Worm (Caenorhabditis elegans) whole organism, young adult: ENCODE data around the gene E02H4.4.
"Not testable (repeated sequence)": the region's sequence is repeated elsewhere in the genome, so short reads cannot be mapped to it uniquely, and the experiment has no call there.

Experiments
- B0261.1 ChIP-seq: sonication (generic microtip); optimal IDR thresholded peaks from 2 replicates; lab custom pipeline; 2016; ENCODE audit warnings: mild to moderate bottlenecking, missing genetic modification characterization, moderate library complexity, missing compliant biosample characterization
- D2030.7 ChIP-seq: fragments of 200-800 bp; sonication (Bioruptor generic); IDR thresholded peaks from 2 replicates; pipeline ENCODE4 v1.3.6; 2022; ENCODE audit warnings: missing genetic modification reagents, missing genetic modification characterization, missing compliant biosample characterization
- F23B12.7 ChIP-seq: sonication (generic microtip); optimal IDR thresholded peaks from 2 replicates; lab custom pipeline; 2017; ENCODE audit warnings: missing genetic modification characterization, mild to moderate bottlenecking, missing compliant biosample characterization, antibody characterized with exemption, moderate library complexity; ENCODE audit not compliant: insufficient read depth
- F52B5.7 ChIP-seq: sonication (generic microtip); optimal IDR thresholded peaks from 2 replicates; lab custom pipeline; 2016; ENCODE audit warnings: mild to moderate bottlenecking, missing genetic modification characterization, missing compliant biosample characterization
- F55B11.4 ChIP-seq: sonication (generic microtip); optimal IDR thresholded peaks from 2 replicates; lab custom pipeline; 2016; ENCODE audit warnings: missing compliant biosample characterization, missing genetic modification characterization, borderline replicate concordance; ENCODE audit not compliant: insufficient read depth
- T26A5.8 ChIP-seq: sonication (generic microtip); optimal IDR thresholded peaks from 2 replicates; lab custom pipeline; 2016; ENCODE audit warnings: missing genetic modification characterization, missing compliant biosample characterization
- Y53F4B.3 ChIP-seq: fragments of 200-800 bp; sonication (Bioruptor generic); IDR thresholded peaks from 2 replicates; pipeline ENCODE4 v1.3.6; 2022; ENCODE audit warnings: missing genetic modification reagents, missing genetic modification characterization, missing compliant biosample characterization
- ZK185.1 ChIP-seq: sonication (generic microtip); optimal IDR thresholded peaks from 2 replicates; lab custom pipeline; 2016; ENCODE audit warnings: mild to moderate bottlenecking, missing genetic modification characterization, missing compliant biosample characterization; ENCODE audit not compliant: poor library complexity, severe bottlenecking
- akir-1 ChIP-seq: fragments of 200-800 bp; sonication (Bioruptor generic); optimal IDR thresholded peaks from 2 replicates; lab custom pipeline; 2018; ENCODE audit warnings: mild to moderate bottlenecking, missing genetic modification characterization, moderate library complexity, missing compliant biosample characterization
- aptf-2 ChIP-seq: fragments of 200-800 bp; sonication (Bioruptor generic); conservative IDR thresholded peaks from 2 replicates; pipeline ENCODE4 v1.3.6; 2022; ENCODE audit warnings: missing genetic modification reagents, missing genetic modification characterization, missing compliant biosample characterization
- aptf-3 ChIP-seq: fragments of 200-800 bp; sonication (Bioruptor generic); IDR thresholded peaks from 2 replicates; pipeline ENCODE4 v1.3.6; 2022; ENCODE audit warnings: missing genetic modification characterization, missing compliant biosample characterization
- atf-7 ChIP-seq: sonication (generic microtip); optimal IDR thresholded peaks from 2 replicates; lab custom pipeline; 2017; ENCODE audit warnings: mild to moderate bottlenecking, missing genetic modification characterization, missing compliant biosample characterization
- attf-5 ChIP-seq: fragments of 200-800 bp; sonication (Bioruptor generic); optimal IDR thresholded peaks from 2 replicates; lab custom pipeline; 2018; ENCODE audit warnings: mild to moderate bottlenecking, missing genetic modification characterization, missing compliant biosample characterization
- bed-1 ChIP-seq: fragments of 200-800 bp; sonication (Bioruptor generic); IDR thresholded peaks from 2 replicates; pipeline ENCODE4 v1.3.6; 2022; ENCODE audit warnings: missing genetic modification reagents, missing genetic modification characterization, missing compliant biosample characterization
- cebp-1 ChIP-seq, 2 experiments: fragments of 200-800 bp in 1 of 2; sonication (Bioruptor generic) in 1 of 2; sonication (generic microtip) in 1 of 2; IDR thresholded peaks in 1 of 2; optimal IDR thresholded peaks in 1 of 2; 2 replicates each; pipeline versions ENCODE4 v1.3.6 to Lab custom; 2017 to 2022; ENCODE audit warnings: missing compliant biosample characterization in 2 of 2, missing genetic modification characterization in 2 of 2, mild to moderate bottlenecking in 1 of 2, missing genetic modification reagents in 1 of 2, moderate library complexity in 1 of 2
- ceh-58 ChIP-seq: fragments of 200-800 bp; sonication (Bioruptor generic); IDR thresholded peaks from 2 replicates; pipeline ENCODE4 v1.3.6; 2022; ENCODE audit warnings: missing genetic modification characterization, missing compliant biosample characterization
- ceh-91 ChIP-seq: fragments of 200-800 bp; sonication (Bioruptor generic); IDR thresholded peaks from 2 replicates; pipeline ENCODE4 v1.3.6; 2022; ENCODE audit warnings: missing genetic modification reagents, missing genetic modification characterization, missing compliant biosample characterization
- die-1 ChIP-seq: sonication (generic microtip); optimal IDR thresholded peaks from 2 replicates; lab custom pipeline; 2016; ENCODE audit warnings: missing genotype, mild to moderate bottlenecking, missing genetic modification characterization, missing compliant biosample characterization
- dox-1 ChIP-seq: fragments of 200-800 bp; sonication (Bioruptor generic); IDR thresholded peaks from 2 replicates; pipeline ENCODE4 v1.3.6; 2022; ENCODE audit warnings: missing genetic modification reagents, missing genetic modification characterization, missing compliant biosample characterization
- dpl-1 ChIP-seq: fragments of 150-350 bp; optimal IDR thresholded peaks from 2 replicates; lab custom pipeline; 2014; ENCODE audit warnings: missing biosample characterization, missing genetic modification reagents, missing genetic modification characterization
- egl-18 ChIP-seq: fragments of 200-800 bp; sonication (Bioruptor generic); IDR thresholded peaks from 2 replicates; pipeline ENCODE4 v1.3.6; 2022; ENCODE audit warnings: missing genetic modification reagents, missing genetic modification characterization, missing compliant biosample characterization
- egl-44 ChIP-seq: fragments of 200-800 bp; sonication (Bioruptor generic); IDR thresholded peaks from 2 replicates; pipeline ENCODE4 v1.3.6; 2022; ENCODE audit warnings: missing genetic modification reagents, missing genetic modification characterization, missing compliant biosample characterization
- ets-4 ChIP-seq: fragments of 200-800 bp; sonication (Bioruptor generic); optimal IDR thresholded peaks from 2 replicates; lab custom pipeline; 2018; ENCODE audit warnings: mild to moderate bottlenecking, missing genetic modification characterization, missing compliant biosample characterization
- him-1 ChIP-seq: sonication (generic microtip); optimal IDR thresholded peaks from 2 replicates; lab custom pipeline; 2016; ENCODE audit warnings: missing genotype, missing genetic modification reagents, missing genetic modification characterization, missing compliant biosample characterization
- hmg-1.2 ChIP-seq: fragments of 200-800 bp; sonication (Bioruptor generic); IDR thresholded peaks from 2 replicates; pipeline ENCODE4 v1.3.6; 2022; ENCODE audit warnings: missing genetic modification reagents, missing genetic modification characterization, missing compliant biosample characterization
- let-526 ChIP-seq: fragments of 200-800 bp; sonication (Bioruptor generic); IDR thresholded peaks from 2 replicates; pipeline ENCODE4 v1.3.6; 2022; ENCODE audit warnings: missing genetic modification reagents, missing genetic modification characterization, missing compliant biosample characterization
- let-607 ChIP-seq, 2 experiments: fragments of 200-800 bp in 1 of 2; sonication (Bioruptor generic) in 1 of 2; sonication (generic microtip) in 1 of 2; optimal IDR thresholded peaks; 2 replicates each; lab custom pipeline; 2016 to 2018; ENCODE audit warnings: mild to moderate bottlenecking in 2 of 2, missing compliant biosample characterization in 2 of 2, missing genetic modification characterization in 2 of 2, moderate library complexity in 2 of 2, missing genotype in 1 of 2
- lin-26 ChIP-seq: fragments of 200-800 bp; sonication (Bioruptor generic); IDR thresholded peaks from 2 replicates; pipeline ENCODE4 v1.3.6; 2022; ENCODE audit warnings: missing genetic modification reagents, missing genetic modification characterization, missing compliant biosample characterization
- lin-40 ChIP-seq: sonication (generic microtip); optimal IDR thresholded peaks from 2 replicates; lab custom pipeline; 2016; ENCODE audit warnings: missing genetic modification characterization, mild to moderate bottlenecking, missing compliant biosample characterization, missing genotype, missing genetic modification reagents
- madf-10 ChIP-seq: sonication (generic microtip); optimal IDR thresholded peaks from 2 replicates; lab custom pipeline; 2016; ENCODE audit warnings: mild to moderate bottlenecking, missing genetic modification characterization, missing compliant biosample characterization
- madf-6 ChIP-seq: fragments of 200-800 bp; sonication (Bioruptor generic); IDR thresholded peaks from 2 replicates; pipeline ENCODE4 v1.3.6; 2022; ENCODE audit warnings: missing genetic modification reagents, missing genetic modification characterization, missing compliant biosample characterization
- mel-28 ChIP-seq: sonication (generic microtip); optimal IDR thresholded peaks from 2 replicates; lab custom pipeline; 2016; ENCODE audit warnings: borderline replicate concordance, mild to moderate bottlenecking, missing genetic modification characterization, missing compliant biosample characterization
- mes-4 ChIP-seq: sonication (generic microtip); optimal IDR thresholded peaks from 2 replicates; lab custom pipeline; 2016; ENCODE audit warnings: missing genotype, missing genetic modification characterization, missing compliant biosample characterization
- nhr-27 ChIP-seq: fragments of 200-800 bp; sonication (Bioruptor generic); optimal IDR thresholded peaks from 2 replicates; lab custom pipeline; 2018; ENCODE audit warnings: mild to moderate bottlenecking, missing genetic modification characterization, moderate library complexity, missing compliant biosample characterization
- nhr-80 ChIP-seq: sonication (generic microtip); optimal IDR thresholded peaks from 2 replicates; lab custom pipeline; 2016; ENCODE audit warnings: missing genetic modification characterization, missing compliant biosample characterization
- pha-4 ChIP-seq: fragments of 150-350 bp; sonication (generic microtip); optimal IDR thresholded peaks from 2 replicates; lab custom pipeline; 2014; ENCODE audit warnings: missing biosample characterization, missing genetic modification reagents, missing genetic modification characterization
- rpc-1 ChIP-seq, 2 experiments: fragments of 150-350 bp in 1 of 2; sonication (generic microtip) in 1 of 2; optimal IDR thresholded peaks; 2 replicates each; lab custom pipeline; 2014 to 2018; ENCODE audit warnings: missing biosample characterization in 1 of 2, missing genetic modification characterization in 1 of 2, missing genetic modification reagents in 1 of 2, missing genotype in 1 of 2
- snpc-4 ChIP-seq, 5 experiments: fragments of 150-350 bp in 1 of 5; sonication (generic microtip) in 4 of 5; optimal IDR thresholded peaks; 2 replicates each; lab custom pipeline; 2014 to 2018; ENCODE audit warnings: missing genetic modification characterization in 5 of 5, missing biosample characterization in 3 of 5, antibody characterized with exemption in 2 of 5, mild to moderate bottlenecking in 2 of 5, missing compliant biosample characterization in 2 of 5, missing genotype in 2 of 5, moderate library complexity in 2 of 5, missing genetic modification reagents in 1 of 5
- tbp1 ChIP-seq: fragments of 200-800 bp; sonication (Bioruptor generic); optimal IDR thresholded peaks from 2 replicates; lab custom pipeline; 2018; ENCODE audit warnings: mild to moderate bottlenecking, missing genetic modification characterization, missing compliant biosample characterization
- tbx-9 ChIP-seq: sonication (generic microtip); optimal IDR thresholded peaks from 2 replicates; lab custom pipeline; 2016; ENCODE audit warnings: borderline replicate concordance, missing genetic modification characterization, inconsistent platforms, missing compliant biosample characterization
- ztf-22 ChIP-seq: fragments of 200-800 bp; sonication (Bioruptor generic); optimal IDR thresholded peaks from 2 replicates; lab custom pipeline; 2018; ENCODE audit warnings: mild to moderate bottlenecking, missing genetic modification characterization, moderate library complexity, missing compliant biosample characterization

The E02H4.4 gene

DNA sequence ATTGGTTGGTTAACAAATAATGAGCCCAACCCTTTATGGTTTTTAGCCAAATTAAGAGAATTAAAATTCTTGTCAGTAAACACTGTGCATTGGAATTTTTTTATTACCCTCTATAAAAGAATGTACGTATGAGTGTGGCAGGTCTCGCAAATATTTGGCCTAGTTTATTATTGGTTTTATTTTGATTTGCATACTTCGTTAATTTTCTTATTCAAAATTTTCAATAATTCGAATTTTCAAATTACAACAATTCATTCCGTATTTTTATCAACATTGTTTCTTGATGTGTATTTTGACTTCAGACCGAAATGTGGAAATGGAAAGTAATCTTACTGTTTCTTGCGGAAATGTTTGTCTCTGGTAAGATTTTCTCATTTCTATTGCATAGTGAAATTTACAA lies at the start of gene E02H4.4:
Gene E02H4.4 (plus strand): TSS at position 301 of the 400 bp plus-strand sequence.
- TF ChIP-seq dpl-1 (GFP tag; lab: Kevin White, UChicago) (no peak), ZK185.1 (tag; lab: Kevin White, UChicago) (no peak), mes-4 (tag; lab: Kevin White, UChicago) (no peak), Y53F4B.3 (GFP tag; lab: Robert Waterston, UW) (no peak), nhr-27 (tag; lab: Kevin White, UChicago) (no peak), let-607 (tag; optimal IDR thresholded peaks at IDR 0.05; lab: Kevin White, UChicago) (no peak), aptf-3 (no peak), madf-6 (GFP tag; lab: Robert Waterston, UW) (no peak), F55B11.4 (tag; lab: Kevin White, UChicago) (no peak), akir-1 (no peak), F52B5.7 (tag; lab: Kevin White, UChicago) (no peak)

DNA sequence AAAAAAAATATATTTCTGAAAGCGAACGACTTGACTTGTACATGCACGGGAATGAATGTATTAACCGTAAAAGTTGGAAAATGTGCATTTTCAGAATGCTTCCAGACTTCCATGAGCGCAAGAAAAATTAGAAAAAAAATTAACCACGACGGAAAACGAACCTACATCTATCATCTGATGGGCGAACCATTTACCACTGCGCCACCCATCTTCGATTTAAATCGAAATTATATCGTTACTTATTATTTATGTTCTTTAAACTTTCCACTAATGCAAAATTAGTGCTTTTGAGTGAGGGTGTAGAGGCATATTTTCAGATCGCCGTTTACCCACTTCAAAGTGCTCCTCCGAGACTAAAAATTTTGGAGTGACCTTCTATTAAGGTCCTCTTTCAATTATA lies 46.6 kb upstream of the E02H4.4 start:
- TF ChIP-seq B0261.1 (tag; lab: Kevin White, UChicago) (peak; percentile 60), hmg-1.2 (peak; percentile 29; the same call in 1 of the 2 replicates), snpc-4 (tag; optimal IDR thresholded peaks at IDR 0.05; lab: Kevin White, UChicago) (peak in 1 of 4 experiments; percentile 33), rpc-1 (optimal IDR thresholded peaks at IDR 0.05; lab: Kevin White, UChicago) (peak; percentile 49), rpc-1 (tag; optimal IDR thresholded peaks at IDR 0.05; lab: Kevin White, UChicago) (peak; percentile 69), him-1 (tag; lab: Kevin White, UChicago) (peak; percentile 12), D2030.7 (peak; percentile 50; the same call in 1 of the 2 replicates), lin-26 (GFP tag; lab: Robert Waterston, UW) (peak; percentile 72), tbp1 (peak; percentile 85), die-1 (tag; lab: Kevin White, UChicago) (peak; percentile 52)
- TF ChIP-seq snpc-4 (GFP tag; optimal IDR thresholded peaks at IDR 0.05; lab: Kevin White, UChicago) = not testable (repeated sequence)

DNA sequence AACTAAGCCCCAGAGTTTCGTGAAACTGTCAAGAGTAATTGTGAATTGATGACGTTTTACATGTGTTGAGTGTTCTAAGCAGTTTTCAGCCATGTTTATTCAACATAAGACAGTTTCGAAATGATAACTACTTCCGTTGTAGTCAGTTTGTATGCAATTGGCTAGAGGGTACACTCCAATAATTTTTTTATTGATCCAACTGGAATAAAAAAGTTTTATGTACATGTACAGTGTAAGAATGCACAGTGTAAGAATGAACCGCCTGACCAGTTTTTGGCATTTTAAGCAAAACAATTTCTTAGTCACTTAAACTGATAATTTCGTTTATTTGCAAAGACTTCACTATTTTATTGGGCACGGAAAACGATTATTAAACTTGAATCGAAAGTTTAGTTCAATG lies 44.4 kb upstream of the E02H4.4 start:
- TF ChIP-seq dox-1 (GFP tag; lab: Robert Waterston, UW) = no peak
- peak; percentile 1 for TF ChIP-seq nhr-80 (tag; lab: Kevin White, UChicago)

DNA sequence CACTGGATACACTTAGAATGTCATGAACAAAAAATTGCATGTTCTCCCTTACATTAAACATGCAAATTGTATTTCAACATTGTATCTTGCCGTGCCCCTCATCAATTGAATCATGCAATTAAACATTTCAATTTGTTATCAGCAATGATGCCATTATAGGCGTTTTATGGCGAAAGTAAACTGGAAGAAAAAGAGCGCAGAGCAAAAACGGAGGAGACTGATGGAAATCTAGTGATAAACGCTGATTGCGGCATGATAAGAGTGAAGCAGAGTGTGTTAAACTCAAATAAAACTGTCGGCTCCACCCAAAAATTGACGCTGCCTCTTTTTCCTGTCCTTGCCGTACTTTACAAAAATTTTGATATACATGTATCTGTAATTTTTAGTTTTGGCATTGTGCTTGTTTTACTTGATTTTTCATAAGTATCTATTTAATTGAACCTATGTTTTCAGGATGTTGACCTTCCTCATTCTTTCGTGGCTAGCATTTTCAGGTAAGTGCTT lies 43.2 kb upstream of the E02H4.4 start, which contains the start of gene K06G5.1:
Gene K06G5.1 (plus strand): TSS at position 454 of the 504 bp plus-strand sequence.
- TF ChIP-seq cebp-1 (GFP tag; IDR thresholded peaks at IDR 0.05; lab: Robert Waterston, UW) (no peak), cebp-1 (tag; optimal IDR thresholded peaks at IDR 0.05; lab: Kevin White, UChicago) (peak; percentile 64), pha-4 (peak; percentile 44), nhr-80 (tag; lab: Kevin White, UChicago) (peak; percentile 98), snpc-4 (GFP tag; optimal IDR thresholded peaks at IDR 0.05; lab: Kevin White, UChicago) (no peak), snpc-4 (tag; optimal IDR thresholded peaks at IDR 0.05; lab: Kevin White, UChicago) (no peak), ceh-58 (GFP tag; lab: Robert Waterston, UW) (no peak), attf-5 (no peak), lin-40 (tag; lab: Kevin White, UChicago) (no peak), tbx-9 (tag; lab: Kevin White, UChicago) (no peak), aptf-2 (GFP tag; lab: Robert Waterston, UW) (no peak), mel-28 (tag; lab: Kevin White, UChicago) (no peak), bed-1 (GFP tag; lab: Robert Waterston, UW) (no peak), let-526 (GFP tag; lab: Robert Waterston, UW) (no peak), lin-26 (GFP tag; lab: Robert Waterston, UW) (no peak), ets-4 (peak; percentile 81), egl-18 (GFP tag; lab: Robert Waterston, UW) (no peak), egl-44 (GFP tag; lab: Robert Waterston, UW) (no peak), T26A5.8 (no peak), F23B12.7 (tag; lab: Kevin White, UChicago) (peak; percentile 12), ztf-22 (GFP tag; lab: Kevin White, UChicago) (peak; percentile 12), madf-10 (no peak), atf-7 (tag; lab: Kevin White, UChicago) (peak; percentile 40), ceh-91 (GFP tag; lab: Robert Waterston, UW) (no peak)
